Worm (Caenorhabditis elegans): ENCODE results near the gene sma-6.

- TF ChIP-seq lin-11 (tag; optimal IDR thresholded peaks at IDR 0.05) (no peak), unc-86 (tag; optimal IDR thresholded peaks at IDR 0.05) (no peak), nhr-11 (tag; optimal IDR thresholded peaks at IDR 0.05) (no peak), pros-1 (tag; optimal IDR thresholded peaks at IDR 0.05) (no peak), ttx-3 (tag; optimal IDR thresholded peaks at IDR 0.05) (no peak), tbx-2 (tag; optimal IDR thresholded peaks at IDR 0.05) (no peak), T23F11.4 (GFP tag; optimal IDR thresholded peaks at IDR 0.05) (no peak), unc-55 (GFP tag; optimal IDR thresholded peaks at IDR 0.05) (no peak), elt-2 (tag; optimal IDR thresholded peaks at IDR 0.05) (no peak), lim-6 (tag; optimal IDR thresholded peaks at IDR 0.05) (no peak)
Measured at ce11 chrII:6292527-6292926, 31.8 kb upstream of the sma-6 start, which contains the start of gene nyn-3.

All from whole organism, late embryonic.